Worm (Caenorhabditis elegans) whole organism, L1 larva: Measurements from ENCODE around the gene C45B2.3.

Experiments used
- C34B4.2 ChIP-seq: sonication (generic microtip); optimal IDR thresholded peaks from 2 replicates; lab custom pipeline; 2017; ENCODE audit warnings: mild to moderate bottlenecking, missing genetic modification characterization, missing compliant biosample characterization
- F16B12.6 ChIP-seq: fragments of 150-350 bp; optimal IDR thresholded peaks from 2 replicates; lab custom pipeline; 2014; ENCODE audit warnings: missing biosample characterization, missing genetic modification characterization
- Y116A8C.19 ChIP-seq: sonication (generic microtip); optimal IDR thresholded peaks from 2 replicates; lab custom pipeline; 2016; ENCODE audit warnings: missing compliant biosample characterization, missing genetic modification characterization, borderline replicate concordance
- aha-1 ChIP-seq: fragments of 150-350 bp; optimal IDR thresholded peaks from 2 replicates; lab custom pipeline; 2014; ENCODE audit warnings: missing biosample characterization, missing genetic modification characterization
- alr-1 ChIP-seq: fragments of 200-800 bp; sonication (Bioruptor generic); optimal IDR thresholded peaks from 2 replicates; lab custom pipeline; 2018; ENCODE audit warnings: borderline replicate concordance, mild to moderate bottlenecking, missing genetic modification characterization, missing compliant biosample characterization
- ama-1 ChIP-seq: fragments of 150-350 bp; optimal IDR thresholded peaks from 2 replicates; lab custom pipeline; 2014
- blmp-1 ChIP-seq: fragments of 150-350 bp; optimal IDR thresholded peaks from 2 replicates; lab custom pipeline; 2014; ENCODE audit warnings: missing biosample characterization, missing genetic modification characterization
- ceh-90 ChIP-seq: sonication (generic microtip); optimal IDR thresholded peaks from 2 replicates; lab custom pipeline; 2016; ENCODE audit warnings: missing genetic modification characterization, missing compliant biosample characterization
- dpl-1 ChIP-seq, 3 experiments: fragments of 150-350 bp in 2 of 3; sonication (generic microtip) in 1 of 3; optimal IDR thresholded peaks; 2 replicates each; lab custom pipeline; 2014 to 2017; ENCODE audit warnings: missing biosample characterization in 3 of 3, missing genetic modification characterization in 3 of 3, missing genetic modification reagents in 3 of 3
- dsc-1 ChIP-seq: sonication (generic microtip); optimal IDR thresholded peaks from 2 replicates; lab custom pipeline; 2016; ENCODE audit warnings: mild to moderate bottlenecking, missing genetic modification characterization, missing compliant biosample characterization
- efl-1 ChIP-seq, 4 experiments: fragments of 150-350 bp; optimal IDR thresholded peaks in 3 of 4; peaks in 1 of 4; 1 replicate in 1 of 4; 2 replicates in 3 of 4; lab custom pipeline; 2014; ENCODE audit warnings: missing biosample characterization in 2 of 4, missing genetic modification characterization in 2 of 4, missing genetic modification reagents in 2 of 4
- efl-3 ChIP-seq: fragments of 200-800 bp; sonication (Bioruptor generic); optimal IDR thresholded peaks from 2 replicates; lab custom pipeline; 2018; ENCODE audit warnings: mild to moderate bottlenecking, missing genetic modification characterization, missing compliant biosample characterization
- elt-2 ChIP-seq: sonication (generic microtip); optimal IDR thresholded peaks from 2 replicates; lab custom pipeline; 2016; ENCODE audit warnings: missing genetic modification characterization, mild to moderate bottlenecking, inconsistent platforms, missing compliant biosample characterization, missing genetic modification reagents
- elt-3 ChIP-seq, 6 experiments: fragments of 150-350 bp in 1 of 6; sonication (generic microtip); optimal IDR thresholded peaks; 2 replicates each; lab custom pipeline; 2017 to 2018; ENCODE audit warnings: missing biosample characterization in 6 of 6, missing genetic modification characterization in 6 of 6, inconsistent platforms in 1 of 6
- ets-5 ChIP-seq: fragments of 200-800 bp; sonication (Bioruptor generic); IDR thresholded peaks from 2 replicates; pipeline ENCODE4 v1.3.6; 2022; ENCODE audit warnings: missing genetic modification characterization, missing compliant biosample characterization
- fkh-10 ChIP-seq: sonication (generic microtip); optimal IDR thresholded peaks from 2 replicates; lab custom pipeline; 2017; ENCODE audit warnings: missing biosample characterization, missing genetic modification reagents, missing genetic modification characterization
- fkh-4 ChIP-seq: sonication (generic microtip); optimal IDR thresholded peaks from 2 replicates; lab custom pipeline; 2016; ENCODE audit warnings: missing compliant biosample characterization, missing genetic modification characterization, borderline replicate concordance
- fkh-8 ChIP-seq: sonication (generic microtip); optimal IDR thresholded peaks from 2 replicates; lab custom pipeline; 2016; ENCODE audit warnings: mild to moderate bottlenecking, missing genetic modification characterization, missing compliant biosample characterization
- grh-1 ChIP-seq: fragments of 200-800 bp; sonication (Bioruptor generic); IDR thresholded peaks from 2 replicates; pipeline ENCODE4 v1.3.6; 2022; ENCODE audit warnings: missing genetic modification reagents, missing genetic modification characterization, missing compliant biosample characterization
- hlh-17 ChIP-seq: fragments of 200-800 bp; sonication (Bioruptor generic); optimal IDR thresholded peaks from 2 replicates; lab custom pipeline; 2018; ENCODE audit warnings: missing genetic modification characterization, mild to moderate bottlenecking, missing compliant biosample characterization, moderate library complexity, borderline replicate concordance
- hlh-4 ChIP-seq: sonication (generic microtip); optimal IDR thresholded peaks from 2 replicates; lab custom pipeline; 2016; ENCODE audit warnings: mild to moderate bottlenecking, missing genetic modification characterization, missing compliant biosample characterization
- isw-1 ChIP-seq: fragments of 200-800 bp; sonication (Bioruptor generic); IDR thresholded peaks from 2 replicates; pipeline ENCODE4 v1.3.6; 2022; ENCODE audit warnings: missing genetic modification characterization, missing compliant biosample characterization
- lin-13 ChIP-seq: fragments of 150-350 bp; optimal IDR thresholded peaks from 2 replicates; lab custom pipeline; 2014; ENCODE audit warnings: missing biosample characterization, missing genetic modification reagents, missing genetic modification characterization
- lin-15B ChIP-seq: fragments of 150-350 bp; sonication (generic microtip); optimal IDR thresholded peaks from 3 replicates; lab custom pipeline; 2014; ENCODE audit warnings: missing biosample characterization, missing genetic modification characterization
- lin-39 ChIP-seq: fragments of 150-350 bp; optimal IDR thresholded peaks from 2 replicates; lab custom pipeline; 2014; ENCODE audit warnings: missing biosample characterization, missing genetic modification reagents, missing genetic modification characterization
- lir-3 ChIP-seq: sonication (generic microtip); optimal IDR thresholded peaks from 2 replicates; lab custom pipeline; 2016; ENCODE audit warnings: mild to moderate bottlenecking, missing genetic modification characterization, moderate library complexity, missing compliant biosample characterization; ENCODE audit not compliant: poor library complexity
- mdl-1 ChIP-seq, 2 experiments: fragments of 150-350 bp; optimal IDR thresholded peaks; 2 replicates each; lab custom pipeline; 2014 to 2017; ENCODE audit warnings: missing biosample characterization in 2 of 2, missing genetic modification characterization in 2 of 2, inconsistent platforms in 1 of 2
- mef-2 ChIP-seq: fragments of 150-350 bp; optimal IDR thresholded peaks from 2 replicates; lab custom pipeline; 2014; ENCODE audit warnings: missing biosample characterization, missing genetic modification characterization
- nhr-12 ChIP-seq: sonication (generic microtip); optimal IDR thresholded peaks from 2 replicates; lab custom pipeline; 2017; ENCODE audit warnings: missing biosample characterization, missing genetic modification characterization
- nhr-20 ChIP-seq: sonication (generic microtip); optimal IDR thresholded peaks from 2 replicates; lab custom pipeline; 2016; ENCODE audit warnings: mild to moderate bottlenecking, missing genetic modification characterization, missing compliant biosample characterization
- nhr-237 ChIP-seq: fragments of 150-350 bp; optimal IDR thresholded peaks from 2 replicates; lab custom pipeline; 2014; ENCODE audit warnings: missing biosample characterization, missing genetic modification characterization
- nhr-28 ChIP-seq: fragments of 150-350 bp; optimal IDR thresholded peaks from 2 replicates; lab custom pipeline; 2014; ENCODE audit warnings: missing biosample characterization, missing genetic modification characterization
- pqm-1 ChIP-seq: sonication (generic microtip); optimal IDR thresholded peaks from 3 replicates; lab custom pipeline; 2017; ENCODE audit warnings: missing biosample characterization, missing genetic modification characterization
- rnt-1 ChIP-seq: sonication (generic microtip); optimal IDR thresholded peaks from 2 replicates; lab custom pipeline; 2016; ENCODE audit warnings: mild to moderate bottlenecking, missing genetic modification characterization, moderate library complexity, missing compliant biosample characterization
- sox-4 ChIP-seq: sonication (generic microtip); optimal IDR thresholded peaks from 2 replicates; lab custom pipeline; 2016; ENCODE audit warnings: missing genetic modification characterization, missing compliant biosample characterization
- sptf-1 ChIP-seq: fragments of 150-350 bp; optimal IDR thresholded peaks from 2 replicates; lab custom pipeline; 2014; ENCODE audit warnings: missing biosample characterization, missing genetic modification characterization
- sup-37 ChIP-seq: fragments of 200-800 bp; sonication (Bioruptor generic); optimal IDR thresholded peaks from 2 replicates; lab custom pipeline; 2018; ENCODE audit warnings: mild to moderate bottlenecking, missing genetic modification characterization, missing compliant biosample characterization
- unc-62 ChIP-seq: fragments of 150-350 bp; optimal IDR thresholded peaks from 2 replicates; lab custom pipeline; 2014; ENCODE audit warnings: missing biosample characterization, missing genetic modification reagents, missing genetic modification characterization
- unc-98 ChIP-seq: fragments of 200-800 bp; sonication (Bioruptor generic); IDR thresholded peaks from 2 replicates; pipeline ENCODE4 v1.3.6; 2022; ENCODE audit warnings: missing genetic modification characterization, missing compliant biosample characterization
- vab-15 ChIP-seq: sonication (generic microtip); optimal IDR thresholded peaks from 2 replicates; lab custom pipeline; 2017; ENCODE audit warnings: missing genotype, mild to moderate bottlenecking, missing genetic modification characterization, missing compliant biosample characterization
- xbp-1 ChIP-seq: sonication (generic microtip); optimal IDR thresholded peaks from 2 replicates; lab custom pipeline; 2016; ENCODE audit warnings: missing genetic modification characterization, missing compliant biosample characterization
- ztf-4 ChIP-seq: fragments of 150-350 bp; optimal IDR thresholded peaks from 2 replicates; lab custom pipeline; 2014; ENCODE audit warnings: missing biosample characterization, missing genetic modification characterization

The C45B2.3 gene

DNA sequence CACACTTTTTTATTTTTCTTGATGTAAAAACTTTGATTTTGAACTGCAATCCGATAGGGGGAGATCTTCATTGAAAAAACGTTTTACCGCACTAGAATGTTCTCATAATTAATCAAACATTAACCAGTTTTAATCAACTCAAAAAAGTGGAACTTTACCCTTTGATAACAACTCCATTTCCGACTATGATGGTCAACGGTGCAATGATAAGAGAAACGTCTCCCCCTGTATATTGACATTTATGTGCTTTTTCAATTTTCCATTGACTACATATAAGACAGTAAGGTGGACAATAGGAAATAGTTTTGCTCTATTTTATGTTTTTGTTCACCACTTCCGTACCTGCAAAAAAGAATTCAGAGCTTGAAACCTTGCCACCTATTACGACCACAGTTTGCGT is 15.7 kb downstream of the C45B2.3 start:
- peak; percentile 44 for TF ChIP-seq pqm-1 (tag; lab: Kevin White, UChicago)
- no peak for TF ChIP-seq lin-39 (tag; lab: Kevin White, UChicago)
- no peak for TF ChIP-seq F16B12.6
- TF ChIP-seq elt-2 (tag; lab: Kevin White, UChicago) = peak; percentile 30

DNA sequence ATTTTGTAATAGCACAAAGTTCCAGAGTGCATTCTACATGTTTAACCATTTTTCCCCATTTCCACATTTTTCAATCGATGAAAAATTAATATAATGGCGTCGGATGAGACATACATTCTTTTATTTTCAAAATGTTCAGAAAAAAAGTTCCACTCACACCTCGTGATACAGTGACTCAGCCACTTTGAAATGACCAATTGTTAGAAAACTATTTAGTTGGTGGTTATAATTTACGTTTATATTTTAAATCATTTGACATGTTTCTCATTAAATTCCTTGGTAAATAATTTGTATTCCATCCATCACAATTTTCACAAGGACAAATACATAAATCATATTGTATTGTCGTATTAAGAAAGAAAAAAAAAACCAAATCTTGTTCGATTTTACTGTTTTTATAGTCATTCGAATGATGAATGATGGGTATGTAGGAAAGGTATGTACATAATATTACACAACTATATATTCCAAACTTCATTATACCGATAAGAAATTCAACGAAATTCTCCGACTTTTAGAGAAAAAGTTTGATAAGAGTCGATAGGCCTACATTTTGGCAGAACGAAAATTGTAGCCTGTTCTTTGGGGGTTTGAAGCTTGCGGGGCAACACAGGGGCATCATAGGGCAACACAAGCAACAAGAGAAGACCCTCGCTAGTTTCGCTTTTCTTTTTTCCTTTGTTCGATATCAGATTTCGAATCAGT is 17.8 kb downstream of the C45B2.3 start:
- TF ChIP-seq elt-2 (tag; lab: Kevin White, UChicago) = peak; percentile 0
- TF ChIP-seq unc-98 (GFP tag; lab: Robert Waterston, UW) = no peak
- TF ChIP-seq unc-62 = no peak
- no peak for TF ChIP-seq nhr-237 (tag; lab: Kevin White, UChicago)
- peak; percentile 83 for TF ChIP-seq blmp-1 (tag; lab: Kevin White, UChicago)
- TF ChIP-seq sup-37 (GFP tag; lab: Kevin White, UChicago) = no peak
- no peak for TF ChIP-seq fkh-10 (GFP tag; lab: Kevin White, UChicago)
- TF ChIP-seq alr-1 (tag; lab: Kevin White, UChicago) = no peak
- TF ChIP-seq aha-1 (tag; lab: Kevin White, UChicago) = no peak
- TF ChIP-seq efl-1 (optimal IDR thresholded peaks at IDR 0.05; lab: Kevin White, UChicago) = no peak
- TF ChIP-seq efl-1 (GFP tag; optimal IDR thresholded peaks at IDR 0.05 in 1 of 2; lab: Kevin White, UChicago) = peak in 1 of 2 experiments; percentile 56

DNA sequence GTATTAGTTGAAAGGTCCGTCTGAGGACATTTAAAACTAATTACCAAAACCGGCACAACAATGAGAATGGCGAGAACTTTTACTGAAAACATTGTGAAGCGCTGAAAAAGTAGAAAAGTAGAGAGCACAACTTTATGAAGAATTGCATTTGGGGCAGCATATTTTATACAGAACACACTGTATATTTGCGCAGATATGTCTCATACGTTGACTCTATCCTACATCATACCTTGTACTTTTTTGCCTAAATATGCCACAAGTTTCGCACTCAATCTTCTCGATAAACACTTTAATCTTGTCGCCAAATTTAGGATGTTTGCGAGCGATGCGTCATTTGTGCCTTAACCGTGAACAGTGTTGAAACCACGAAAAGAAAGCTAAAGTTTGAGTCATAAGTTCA is 20.5 kb downstream of the C45B2.3 start, which contains the start of gene C15H9.11:
C15H9.11 (minus strand) TSS at position 101 of the 400 bp plus-strand sequence.
- TF ChIP-seq Y116A8C.19 (tag; lab: Kevin White, UChicago) (no peak), fkh-10 (GFP tag; lab: Kevin White, UChicago) (no peak), sptf-1 (tag; lab: Kevin White, UChicago) (no peak)

DNA sequence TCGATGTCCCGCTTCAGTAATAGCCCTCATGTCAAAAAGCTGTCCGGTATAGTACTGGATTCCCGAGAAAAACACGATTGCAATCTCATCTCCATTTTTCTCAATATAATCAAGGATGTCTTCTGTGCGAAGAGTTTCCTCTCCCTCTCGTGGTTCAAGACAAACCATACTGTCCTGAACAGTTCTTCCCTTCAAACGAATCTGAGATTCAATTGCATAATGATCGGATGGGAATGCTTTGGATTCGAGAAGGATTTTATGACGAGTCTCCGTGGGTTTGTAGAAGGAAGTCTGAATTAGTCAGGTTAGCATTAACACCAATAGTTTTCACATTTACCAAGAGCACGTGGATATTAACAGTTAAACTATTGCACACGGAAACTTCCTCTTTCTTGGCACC is 25.2 kb downstream of the C45B2.3 start:
- TF ChIP-seq isw-1 (no peak), aha-1 (tag; lab: Kevin White, UChicago) (no peak), xbp-1 (tag; lab: Kevin White, UChicago) (no peak), efl-3 (GFP tag; lab: Kevin White, UChicago) (no peak), nhr-20 (no peak), nhr-28 (tag; lab: Kevin White, UChicago) (no peak), lir-3 (no peak), dsc-1 (tag; lab: Kevin White, UChicago) (no peak), lin-13 (GFP tag; lab: Kevin White, UChicago) (no peak), C34B4.2 (tag; lab: Kevin White, UChicago) (no peak)

- no peak for TF ChIP-seq hlh-4
- TF ChIP-seq unc-98 (GFP tag; lab: Robert Waterston, UW) = no peak
- TF ChIP-seq hlh-17 (GFP tag; lab: Kevin White, UChicago) = no peak
- no peak for TF ChIP-seq lin-15B (tag; lab: Kevin White, UChicago)
- TF ChIP-seq elt-3 (tag; optimal IDR thresholded peaks at IDR 0.05; lab: Kevin White, UChicago) = peak in 3 of 6 experiments; percentile 43 to 84 (median 61)
- no peak for TF ChIP-seq vab-15
- no peak for TF ChIP-seq ets-5 (GFP tag; lab: Robert Waterston, UW)
- peak; percentile 56 for TF ChIP-seq nhr-20
- no peak for TF ChIP-seq ztf-4
- no peak for TF ChIP-seq nhr-12 (tag; lab: Kevin White, UChicago)
- TF ChIP-seq efl-1 (optimal IDR thresholded peaks at IDR 0.05; lab: Kevin White, UChicago) = no peak
- no peak for TF ChIP-seq efl-1 (GFP tag; optimal IDR thresholded peaks at IDR 0.05 in 1 of 2; lab: Kevin White, UChicago)
- no peak for TF ChIP-seq F16B12.6
- TF ChIP-seq grh-1 (GFP tag; lab: Robert Waterston, UW) = no peak
- no peak for TF ChIP-seq rnt-1
- no peak for TF ChIP-seq ama-1
- TF ChIP-seq mef-2 (tag; lab: Kevin White, UChicago) = no peak
- no peak for TF ChIP-seq ceh-90 (tag; lab: Kevin White, UChicago)
- TF ChIP-seq fkh-8 (tag; lab: Kevin White, UChicago) = no peak
- no peak for TF ChIP-seq lin-13 (GFP tag; lab: Kevin White, UChicago)
- no peak for TF ChIP-seq fkh-4 (tag; lab: Kevin White, UChicago)
- TF ChIP-seq sup-37 (GFP tag; lab: Kevin White, UChicago) = no peak
- TF ChIP-seq sox-4 = no peak
- no peak for TF ChIP-seq dpl-1 (GFP tag; optimal IDR thresholded peaks at IDR 0.05; lab: Kevin White, UChicago)
- no peak for TF ChIP-seq mdl-1 (tag; optimal IDR thresholded peaks at IDR 0.05; lab: Kevin White, UChicago)
Observed at ce11 chrX:6109288-6109770, 26.6 kb downstream of the C45B2.3 start, which contains the start of gene kynu-1. Gene kynu-1 (minus strand): TSS chrX:6109338.
